Fruit fly (Drosophila melanogaster) whole organism, pupa: ENCODE measurements around the gene CG17477.

ENCODE experiments used
- CG15710 ChIP-seq: fragments of 200-800 bp; sonication (Bioruptor generic); optimal IDR thresholded peaks from 2 replicates; lab custom pipeline; 2018; ENCODE audit warnings: missing biosample characterization, mild to moderate bottlenecking, missing genetic modification characterization, moderate library complexity
- CG8301 ChIP-seq: fragments of 200-800 bp; sonication (Bioruptor generic); optimal IDR thresholded peaks from 2 replicates; lab custom pipeline; 2018; ENCODE audit warnings: missing biosample characterization, mild to moderate bottlenecking, missing genetic modification characterization
- CG9948 ChIP-seq: fragments of 200-800 bp; sonication (Bioruptor generic); optimal IDR thresholded peaks from 2 replicates; lab custom pipeline; 2018; ENCODE audit warnings: missing biosample characterization, mild to moderate bottlenecking, missing genetic modification characterization, moderate library complexity
- Ets98B ChIP-seq: fragments of 200-800 bp; sonication (Bioruptor generic); IDR thresholded peaks from 2 replicates; pipeline ENCODE4 v1.3.6; 2022; ENCODE audit warnings: missing biosample characterization, missing genetic modification characterization
- Snoo ChIP-seq: fragments of 200-800 bp; sonication (Bioruptor generic); optimal IDR thresholded peaks from 3 replicates; lab custom pipeline; 2017; ENCODE audit warnings: missing biosample characterization, mild to moderate bottlenecking, missing genetic modification characterization, inconsistent platforms

dm6 chr3R:17130326-17130725 is 3.6 kb upstream of the CG17477 start, which contains the start of gene CG17475:
- TF ChIP-seq CG15710 (tag; lab: Kevin White, UChicago): no peak
- TF ChIP-seq Snoo (tag; lab: Kevin White, UChicago): no peak
- no peak for TF ChIP-seq CG9948 (tag; lab: Kevin White, UChicago)
- no peak for TF ChIP-seq CG8301 (tag; lab: Kevin White, UChicago)
- TF ChIP-seq Ets98B (GFP tag; lab: Robert Waterston, UW): no peak
